Worm (Caenorhabditis elegans): Measurements from ENCODE around the gene clec-22.

The clec-22 gene

ce11 chrV:16902726-16903125 lies 44.5 kb downstream of the clec-22 start, which contains the start of gene srd-68:
TSS of gene srd-68 (minus strand) at chrV:16902826.
- TF ChIP-seq aly-1 (tag; optimal IDR thresholded peaks at IDR 0.05) (no peak), tbx-11 (GFP tag; IDR thresholded peaks at IDR 0.05) (no peak), hmbx-1 (tag; optimal IDR thresholded peaks at IDR 0.05) (no peak), flt-1 (GFP tag; IDR thresholded peaks at IDR 0.05) (no peak), ama-1 (optimal IDR thresholded peaks at IDR 0.05) (no peak), tbx-37 (GFP tag; conservative IDR thresholded peaks at IDR 0.05) (no peak), sea-1 (GFP tag; conservative IDR thresholded peaks at IDR 0.05) (no peak), B0310.2 (tag; optimal IDR thresholded peaks at IDR 0.05) (no peak), pes-1 (GFP tag; IDR thresholded peaks at IDR 0.05) (no peak), hnd-1 (tag; optimal IDR thresholded peaks at IDR 0.05) (no peak), scrt-1 (GFP tag; IDR thresholded peaks at IDR 0.05) (no peak), ceh-36 (tag; optimal IDR thresholded peaks at IDR 0.05) (no peak), tra-4 (tag; optimal IDR thresholded peaks at IDR 0.05) (no peak), F13C5.2 (tag; optimal IDR thresholded peaks at IDR 0.05) (no peak), hmg-4 (GFP tag; optimal IDR thresholded peaks at IDR 0.05) (no peak), ceh-13 (GFP tag; optimal IDR thresholded peaks at IDR 0.05) (no peak), ets-7 (tag; optimal IDR thresholded peaks at IDR 0.05) (no peak)

ce11 chrV:16904612-16905011 lies 46.4 kb downstream of the clec-22 start, which contains the start of gene nhr-262:
TSS of gene nhr-262 (plus strand) at chrV:16904912.
- TF ChIP-seq flt-1 (GFP tag; IDR thresholded peaks at IDR 0.05) (no peak), hmg-4 (GFP tag; optimal IDR thresholded peaks at IDR 0.05) (no peak), scrt-1 (GFP tag; IDR thresholded peaks at IDR 0.05) (no peak), ama-1 (optimal IDR thresholded peaks at IDR 0.05) (no peak), F13C5.2 (tag; optimal IDR thresholded peaks at IDR 0.05) (no peak), hnd-1 (tag; optimal IDR thresholded peaks at IDR 0.05) (no peak), ets-7 (tag; optimal IDR thresholded peaks at IDR 0.05) (no peak), hmbx-1 (tag; optimal IDR thresholded peaks at IDR 0.05) (no peak)

Data from whole organism, early embryonic.